Fruit fly (Drosophila melanogaster) whole organism, embryonic: ENCODE measurements around the gene CG13659.

ENCODE experiments used
- C15 ChIP-seq: fragments of 200-800 bp; sonication (Bioruptor generic); IDR thresholded peaks from 3 replicates; pipeline ENCODE4 v1.3.6; 2022; ENCODE audit warnings: missing biosample characterization, missing genetic modification characterization
- CG10147 ChIP-seq: fragments of 200-800 bp; sonication (Bioruptor generic); optimal IDR thresholded peaks from 2 replicates; lab custom pipeline; 2019; ENCODE audit warnings: missing biosample characterization, mild to moderate bottlenecking, missing genetic modification characterization, moderate library complexity
- CG1024 ChIP-seq: fragments of 200-800 bp; sonication (Bioruptor generic); IDR thresholded peaks from 2 replicates; pipeline ENCODE4 v1.3.6; 2022; ENCODE audit warnings: missing biosample characterization, missing genetic modification characterization
- CG11085 ChIP-seq: fragments of 200-800 bp; sonication (Bioruptor generic); IDR thresholded peaks from 2 replicates; pipeline ENCODE4 v1.3.6; 2022; ENCODE audit warnings: missing biosample characterization, missing genetic modification characterization
- CG11247 ChIP-seq: fragments of 200-800 bp; sonication (Bioruptor generic); IDR thresholded peaks from 2 replicates; pipeline ENCODE4 v1.3.6; 2022; ENCODE audit warnings: missing biosample characterization, missing genetic modification characterization
- CG11560 ChIP-seq: fragments of 200-800 bp; sonication (Bioruptor generic); IDR thresholded peaks from 3 replicates; pipeline ENCODE4 v1.3.6; 2022; ENCODE audit warnings: missing biosample characterization, missing genetic modification characterization
- CG12299 ChIP-seq: fragments of 200-800 bp; sonication (Bioruptor generic); optimal IDR thresholded peaks from 2 replicates; lab custom pipeline; 2018; ENCODE audit warnings: missing biosample characterization, mild to moderate bottlenecking, missing genetic modification characterization
- CG12659 ChIP-seq: fragments of 200-800 bp; sonication (Bioruptor generic); optimal IDR thresholded peaks from 3 replicates; lab custom pipeline; 2017; ENCODE audit warnings: mild to moderate bottlenecking, missing biosample characterization, missing genetic modification reagents, missing genetic modification characterization
- CG12769 ChIP-seq: fragments of 200-800 bp; sonication (Bioruptor generic); optimal IDR thresholded peaks from 2 replicates; lab custom pipeline; 2019; ENCODE audit warnings: missing biosample characterization, mild to moderate bottlenecking, missing genetic modification characterization, moderate library complexity
- CG13287 ChIP-seq: fragments of 200-800 bp; sonication (Bioruptor generic); IDR thresholded peaks from 2 replicates; pipeline ENCODE4 v1.3.6; 2022; ENCODE audit warnings: missing biosample characterization, missing genetic modification characterization; ENCODE audit not compliant: partially characterized antibody
- CG13894 ChIP-seq: fragments of 200-800 bp; sonication (Bioruptor generic); optimal IDR thresholded peaks from 3 replicates; lab custom pipeline; 2018; ENCODE audit warnings: missing biosample characterization, mild to moderate bottlenecking, missing genetic modification characterization, moderate library complexity
- CG15696 ChIP-seq: fragments of 200-800 bp; sonication (Bioruptor generic); optimal IDR thresholded peaks from 2 replicates; lab custom pipeline; 2019; ENCODE audit warnings: missing biosample characterization, mild to moderate bottlenecking, missing genetic modification characterization, moderate library complexity
- CG2116 ChIP-seq: fragments of 200-800 bp; sonication (Bioruptor generic); optimal IDR thresholded peaks from 3 replicates; lab custom pipeline; 2018; ENCODE audit warnings: missing biosample characterization, mild to moderate bottlenecking, missing genetic modification characterization
- CG2199 ChIP-seq: fragments of 200-800 bp; sonication (Bioruptor generic); IDR thresholded peaks from 3 replicates; pipeline ENCODE4 v1.3.6; 2022; ENCODE audit warnings: missing biosample characterization, missing genetic modification characterization
- CG2712 ChIP-seq: fragments of 200-800 bp; optimal IDR thresholded peaks from 3 replicates; lab custom pipeline; 2019; ENCODE audit warnings: missing biosample characterization, mild to moderate bottlenecking, missing genetic modification characterization, moderate library complexity
- CG3163 ChIP-seq: fragments of 200-800 bp; sonication (Bioruptor generic); optimal IDR thresholded peaks from 3 replicates; lab custom pipeline; 2016; ENCODE audit warnings: missing biosample characterization, missing genetic modification characterization
- CG32772 ChIP-seq: fragments of 200-800 bp; sonication (Bioruptor generic); IDR thresholded peaks from 2 replicates; pipeline ENCODE4 v1.3.6; 2022; ENCODE audit warnings: missing biosample characterization, missing genetic modification characterization
- CG4404 ChIP-seq: fragments of 200-800 bp; sonication (Bioruptor generic); IDR thresholded peaks from 2 replicates; pipeline ENCODE4 v1.3.6; 2022; ENCODE audit warnings: missing biosample characterization, missing genetic modification characterization
- CG6654 ChIP-seq: fragments of 200-800 bp; sonication (Bioruptor generic); optimal IDR thresholded peaks from 2 replicates; lab custom pipeline; 2017; ENCODE audit warnings: missing biosample characterization, mild to moderate bottlenecking, missing genetic modification characterization
- CG8290 ChIP-seq, 3 experiments: fragments of 200-800 bp; sonication (Bioruptor generic); optimal IDR thresholded peaks; 2 replicates each; lab custom pipeline; 2016 to 2019; ENCODE audit warnings: missing biosample characterization in 3 of 3, missing genetic modification characterization in 3 of 3, mild to moderate bottlenecking in 2 of 3, moderate library complexity in 1 of 3
- CG8944 ChIP-seq: fragments of 200-800 bp; sonication (Bioruptor generic); optimal IDR thresholded peaks from 3 replicates; lab custom pipeline; 2016; ENCODE audit warnings: missing biosample characterization, missing genetic modification characterization
- E2f1 ChIP-seq: fragments of 200-800 bp; sonication (Bioruptor generic); IDR thresholded peaks from 2 replicates; pipeline ENCODE4 v1.3.6; 2022; ENCODE audit warnings: missing biosample characterization, missing genetic modification characterization
- Hr78 ChIP-seq, 2 experiments: fragments of 200-800 bp in 1 of 2; fragments of >200 bp in 1 of 2; sonication (Bioruptor generic) in 1 of 2; optimal IDR thresholded peaks; 2 replicates each; lab custom pipeline; 2017 to 2019; ENCODE audit warnings: missing biosample characterization in 2 of 2, missing genetic modification characterization in 2 of 2, mild to moderate bottlenecking in 1 of 2, moderate library complexity in 1 of 2
- Jarid2 ChIP-seq: fragments of 200-800 bp; sonication (Bioruptor generic); optimal IDR thresholded peaks from 3 replicates; lab custom pipeline; 2017; ENCODE audit warnings: mild to moderate bottlenecking, missing biosample characterization, missing genetic modification reagents, missing genetic modification characterization
- Lim3 ChIP-seq: fragments of 200-800 bp; sonication (Bioruptor generic); IDR thresholded peaks from 2 replicates; pipeline ENCODE4 v1.3.6; 2022; ENCODE audit warnings: missing biosample characterization, missing genetic modification characterization
- Med ChIP-seq: fragments of 200-800 bp; sonication (Bioruptor generic); peaks from one replicate; lab custom pipeline; 2016; ENCODE audit warnings: missing biosample characterization, missing genetic modification characterization, mild to moderate bottlenecking, inconsistent platforms, moderate library complexity
- Sry-β ChIP-seq: fragments of 200-800 bp; sonication (Bioruptor generic); optimal IDR thresholded peaks from 2 replicates; lab custom pipeline; 2018; ENCODE audit warnings: missing biosample characterization, mild to moderate bottlenecking, missing genetic modification characterization, moderate library complexity
- ase ChIP-seq: fragments of 200-800 bp; sonication (Bioruptor generic); IDR thresholded peaks from 3 replicates; pipeline ENCODE4 v1.3.6; 2022; ENCODE audit warnings: missing biosample characterization, missing genetic modification characterization
- cg ChIP-seq: fragments of 200-800 bp; sonication (Bioruptor generic); optimal IDR thresholded peaks from 3 replicates; lab custom pipeline; 2019; ENCODE audit warnings: missing biosample characterization, mild to moderate bottlenecking, missing genetic modification characterization, moderate library complexity
- chinmo ChIP-seq: fragments of 200-800 bp; sonication (Bioruptor generic); IDR thresholded peaks from 4 replicates; pipeline ENCODE4 v1.3.6; 2022; ENCODE audit warnings: missing biosample characterization, missing genetic modification characterization; ENCODE audit not compliant: partially characterized antibody
- chn ChIP-seq: fragments of 200-800 bp; sonication (Bioruptor generic); optimal IDR thresholded peaks from 2 replicates; lab custom pipeline; 2016; ENCODE audit warnings: missing biosample characterization, missing genetic modification characterization
- crc ChIP-seq: fragments of 200-800 bp; sonication (Bioruptor generic); optimal IDR thresholded peaks from 2 replicates; lab custom pipeline; 2016; ENCODE audit warnings: missing biosample characterization, missing genetic modification characterization
- exex ChIP-seq: fragments of 200-800 bp; sonication (Bioruptor generic); optimal IDR thresholded peaks from 4 replicates; lab custom pipeline; 2018; ENCODE audit warnings: missing biosample characterization, mild to moderate bottlenecking, missing genetic modification characterization, moderate library complexity
- grau ChIP-seq: fragments of 200-800 bp; optimal IDR thresholded peaks from 3 replicates; lab custom pipeline; 2019; ENCODE audit warnings: missing biosample characterization, mild to moderate bottlenecking, missing genetic modification characterization, moderate library complexity
- gt ChIP-seq: fragments of 200-800 bp; sonication (Bioruptor generic); IDR thresholded peaks from 2 replicates; pipeline ENCODE4 v1.3.6; 2022; ENCODE audit warnings: missing biosample characterization, missing genetic modification characterization
- ham ChIP-seq: fragments of 200-800 bp; sonication (Bioruptor generic); IDR thresholded peaks from 2 replicates; pipeline ENCODE4 v1.3.6; 2022; ENCODE audit warnings: missing biosample characterization, missing genetic modification characterization
- lab ChIP-seq: fragments of 200-800 bp; sonication (Bioruptor generic); optimal IDR thresholded peaks from 3 replicates; lab custom pipeline; 2017; ENCODE audit warnings: missing biosample characterization, missing genetic modification characterization, mild to moderate bottlenecking, moderate library complexity, missing genetic modification reagents
- mirr ChIP-seq: fragments of 200-800 bp; sonication (Bioruptor generic); optimal IDR thresholded peaks from 3 replicates; lab custom pipeline; 2018; ENCODE audit warnings: missing biosample characterization, mild to moderate bottlenecking, missing genetic modification characterization
- mld ChIP-seq: fragments of 200-800 bp; sonication (Bioruptor generic); IDR thresholded peaks from 3 replicates; pipeline ENCODE4 v1.3.6; 2022; ENCODE audit warnings: missing biosample characterization, missing genetic modification characterization; ENCODE audit not compliant: partially characterized antibody
- nerfin-1 ChIP-seq: fragments of 200-800 bp; sonication (Bioruptor generic); optimal IDR thresholded peaks from 3 replicates; lab custom pipeline; 2019; ENCODE audit warnings: missing biosample characterization, mild to moderate bottlenecking, missing genetic modification characterization, moderate library complexity
- nom ChIP-seq: fragments of 200-800 bp; sonication (Bioruptor generic); optimal IDR thresholded peaks from 2 replicates; lab custom pipeline; 2017; ENCODE audit warnings: missing biosample characterization, missing genetic modification characterization, mild to moderate bottlenecking, moderate library complexity, missing genetic modification reagents
- pb ChIP-seq: fragments of 200-800 bp; sonication (Bioruptor generic); optimal IDR thresholded peaks from 3 replicates; lab custom pipeline; 2016; ENCODE audit warnings: missing biosample characterization, missing genetic modification characterization
- rib ChIP-seq: fragments of 200-800 bp; sonication (Bioruptor generic); IDR thresholded peaks from 2 replicates; pipeline ENCODE4 v1.3.6; 2022; ENCODE audit warnings: missing biosample characterization, missing genetic modification characterization
- sd ChIP-seq: fragments of 200-800 bp; sonication (Bioruptor generic); optimal IDR thresholded peaks from 3 replicates; lab custom pipeline; 2018; ENCODE audit warnings: missing biosample characterization, mild to moderate bottlenecking, missing genetic modification characterization, moderate library complexity
- sima ChIP-seq: fragments of 200-800 bp; sonication (Bioruptor generic); optimal IDR thresholded peaks from 2 replicates; lab custom pipeline; 2016; ENCODE audit warnings: missing biosample characterization, missing genetic modification characterization
- sna ChIP-seq: fragments of 200-800 bp; sonication (Bioruptor generic); IDR thresholded peaks from 2 replicates; pipeline ENCODE4 v1.3.6; 2022; ENCODE audit warnings: missing biosample characterization, missing genetic modification characterization; ENCODE audit not compliant: partially characterized antibody
- sug ChIP-seq: fragments of 200-800 bp; optimal IDR thresholded peaks from 2 replicates; lab custom pipeline; 2019; ENCODE audit warnings: missing biosample characterization, mild to moderate bottlenecking, missing genetic modification characterization, moderate library complexity

CG13659 gene

DNA sequence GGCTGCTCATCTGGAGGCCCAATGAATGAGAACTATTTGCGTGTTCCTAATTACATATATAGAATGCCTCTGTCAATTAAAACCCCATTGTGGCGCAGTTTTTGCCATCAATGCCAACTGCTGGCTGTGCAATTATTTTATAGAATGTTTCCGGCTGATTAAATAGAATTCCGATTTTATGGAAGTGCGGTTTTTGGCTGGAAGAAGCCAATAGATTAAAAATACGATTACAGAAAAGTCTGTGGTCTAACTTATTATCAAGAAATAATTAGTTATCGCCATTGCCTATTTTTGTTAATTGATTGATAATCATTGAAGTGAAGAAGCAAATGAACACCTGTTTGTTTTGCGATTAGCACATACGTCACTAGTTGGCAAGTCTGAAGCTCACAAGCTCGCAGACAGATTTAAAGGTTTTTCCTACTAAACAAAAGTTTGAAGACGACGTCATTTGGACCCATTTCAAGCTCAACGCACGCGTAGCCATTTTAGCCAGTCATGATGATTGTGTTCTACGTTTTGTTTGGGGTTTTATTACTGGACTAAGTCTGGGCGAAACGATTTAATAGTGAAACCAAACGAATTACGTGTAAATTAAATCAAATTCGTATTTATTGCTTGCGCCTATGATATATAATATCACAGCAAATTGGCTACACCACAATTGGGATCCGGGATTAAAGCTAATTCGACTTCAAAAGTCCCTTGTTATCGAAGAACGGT is 5.3 kb downstream of the CG13659 start (continued):
- no peak for TF ChIP-seq chn (GFP tag; lab: Kevin White, UChicago)
- no peak for TF ChIP-seq C15
- no peak for TF ChIP-seq CG11247
- no peak for TF ChIP-seq CG32772 (GFP tag; lab: Robert Waterston, UW)
- TF ChIP-seq CG6654 (GFP tag; lab: Kevin White, UChicago): no peak
- TF ChIP-seq Sry-β (GFP tag; lab: Kevin White, UChicago): no peak
- 0 out of 4 replicates have a peak, but pooled peaks have one; percentile 64 for TF ChIP-seq chinmo
- no peak for TF ChIP-seq crc

DNA sequence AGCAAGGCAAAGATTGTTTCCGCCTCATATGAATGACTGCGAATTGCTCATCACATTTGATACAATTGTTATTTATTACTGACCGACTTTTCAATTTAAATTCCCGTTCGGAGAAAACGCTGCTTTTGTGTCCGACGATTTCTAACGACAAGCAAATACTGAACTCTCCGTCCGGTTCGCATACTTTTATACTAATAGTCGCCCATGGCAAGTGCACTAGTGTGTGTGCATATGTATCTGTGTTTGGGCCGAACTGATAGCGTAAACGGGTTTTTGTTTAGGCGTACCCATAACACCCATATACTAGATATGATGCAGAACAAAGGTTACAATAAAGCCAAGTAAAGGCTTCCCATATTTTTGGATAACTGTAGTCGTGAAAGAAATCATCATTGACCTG is 7.5 kb downstream of the CG13659 start, which contains the start of gene CG10550:
TSS of gene CG10550 (minus strand) at position 164 of the 400 bp plus-strand sequence.
- TF ChIP-seq Jarid2 (GFP tag; lab: Kevin White, UChicago) (peak; percentile 46), CG2199 (GFP tag; lab: Robert Waterston, UW) (peak; percentile 40; the same call in 1 of the 3 replicates), sima (no peak), CG8290 (GFP tag; optimal IDR thresholded peaks at IDR 0.05; lab: Kevin White, UChicago) (no peak), CG8290 (tag; optimal IDR thresholded peaks at IDR 0.05; lab: Kevin White, UChicago) (peak in 1 of 2 experiments; percentile 53), Med (GFP tag; lab: Kevin White, UChicago) (peak; percentile 11), CG13894 (peak; percentile 37), CG11085 (no peak), CG8944 (GFP tag; lab: Kevin White, UChicago) (no peak), lab (GFP tag; lab: Kevin White, UChicago) (peak; percentile 2), mirr (GFP tag; lab: Kevin White, UChicago) (peak; percentile 73), CG12769 (tag; lab: Kevin White, UChicago) (peak; percentile 51), sug (peak; percentile 38), Hr78 (GFP tag; optimal IDR thresholded peaks at IDR 0.05; lab: Kevin White, UChicago) (peak in 1 of 2 experiments; percentile 63), exex (tag; lab: Kevin White, UChicago) (peak; percentile 41), sd (peak; percentile 43), CG4404 (no peak), E2f1 (GFP tag; lab: Robert Waterston, UW) (no peak), chinmo (peak; percentile 87; the same call in 2 of the 4 replicates), CG3163 (no peak), CG13287 (GFP tag; lab: Robert Waterston, UW) (peak; percentile 20; the same call in 1 of the 2 replicates), cg (GFP tag; lab: Kevin White, UChicago) (peak; percentile 61)
- TF ChIP-seq, all 482 proteins: peak for 15

DNA sequence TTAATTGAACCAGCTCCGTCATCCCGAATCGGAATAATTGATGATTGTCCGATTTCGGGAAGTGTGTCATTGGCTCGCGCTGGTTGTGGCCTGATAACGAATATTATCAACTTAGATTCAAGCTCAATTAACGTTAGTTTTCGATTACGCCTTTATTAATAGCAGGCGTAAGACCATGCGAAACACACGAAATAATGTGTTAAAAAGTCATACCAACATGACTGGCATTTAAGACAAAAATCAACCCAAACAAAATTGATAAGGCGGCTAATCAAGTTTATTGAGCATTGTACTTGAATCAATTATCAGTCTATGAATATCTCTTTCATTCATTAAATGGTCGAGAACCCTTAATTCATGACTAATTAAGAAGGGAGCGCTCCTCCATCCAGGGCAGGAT is 8.5 kb downstream of the CG13659 start:
- no peak for TF ChIP-seq CG12659 (GFP tag; lab: Kevin White, UChicago)
- TF ChIP-seq pb (GFP tag; lab: Kevin White, UChicago): no peak
- no peak for TF ChIP-seq mld (GFP tag; lab: Robert Waterston, UW)
- TF ChIP-seq CG1024 (GFP tag; lab: Robert Waterston, UW): no peak
- TF ChIP-seq nerfin-1 (tag; lab: Kevin White, UChicago): no peak
- TF ChIP-seq gt (GFP tag; lab: Robert Waterston, UW): no peak
- TF ChIP-seq Lim3 (GFP tag; lab: Robert Waterston, UW): no peak
- TF ChIP-seq ase (GFP tag; lab: Robert Waterston, UW): no peak
- TF ChIP-seq nom (GFP tag; lab: Kevin White, UChicago): no peak
- TF ChIP-seq sna: no peak
- TF ChIP-seq CG10147 (GFP tag; lab: Kevin White, UChicago): no peak
- no peak for TF ChIP-seq CG2116 (GFP tag; lab: Kevin White, UChicago)
- TF ChIP-seq grau (tag; lab: Kevin White, UChicago): no peak
- no peak for TF ChIP-seq CG11560
- TF ChIP-seq CG15696 (tag; lab: Kevin White, UChicago): no peak
- peak; percentile 19 for TF ChIP-seq CG12769 (tag; lab: Kevin White, UChicago)
- TF ChIP-seq CG2712 (tag; lab: Kevin White, UChicago): no peak
- no peak for TF ChIP-seq rib (GFP tag; lab: Robert Waterston, UW)
- TF ChIP-seq sug: peak; percentile 69
- no peak for TF ChIP-seq ham (GFP tag; lab: Robert Waterston, UW)
- TF ChIP-seq CG12299 (tag; lab: Kevin White, UChicago): no peak
